Worm (Caenorhabditis elegans) whole organism, L4 larva: Measurements from ENCODE around the gene C04C3.14.

Experiments
- F10B5.3 ChIP-seq: sonication (generic microtip); optimal IDR thresholded peaks from 2 replicates; lab custom pipeline; 2016; ENCODE audit warnings: mild to moderate bottlenecking, missing genetic modification characterization, missing compliant biosample characterization
- F49E8.2 ChIP-seq: sonication (generic microtip); optimal IDR thresholded peaks from 2 replicates; lab custom pipeline; 2016; ENCODE audit warnings: missing compliant biosample characterization, mild to moderate bottlenecking, missing genetic modification characterization, borderline replicate concordance
- T20F7.1 ChIP-seq: fragments of 200-800 bp; sonication (Bioruptor generic); optimal IDR thresholded peaks from 2 replicates; lab custom pipeline; 2018; ENCODE audit warnings: mild to moderate bottlenecking, missing genetic modification characterization, missing compliant biosample characterization
- T26A8.4 ChIP-seq: fragments of 200-800 bp; sonication (Bioruptor generic); IDR thresholded peaks from 2 replicates; pipeline ENCODE4 v1.3.6; 2022; ENCODE audit warnings: missing genetic modification characterization, missing compliant biosample characterization
- Y105C5A.15 ChIP-seq: fragments of 200-800 bp; sonication (Bioruptor generic); IDR thresholded peaks from 2 replicates; pipeline ENCODE4 v1.3.6; 2022; ENCODE audit warnings: missing genetic modification characterization, missing compliant biosample characterization
- Y48G9A.11 ChIP-seq: fragments of 200-800 bp; sonication (Bioruptor generic); IDR thresholded peaks from 2 replicates; pipeline ENCODE4 v1.3.6; 2022; ENCODE audit warnings: missing genetic modification reagents, missing genetic modification characterization, missing compliant biosample characterization
- aha-1 ChIP-seq: fragments of 150-350 bp; peaks from one replicate; lab custom pipeline; 2014; ENCODE audit warnings: missing biosample characterization, missing genetic modification characterization
- ama-1 ChIP-seq: fragments of 150-350 bp; optimal IDR thresholded peaks from 2 replicates; lab custom pipeline; 2014; ENCODE audit warnings: inconsistent platforms, mixed read lengths
- ceh-20 ChIP-seq: fragments of 200-800 bp; sonication (Bioruptor generic); IDR thresholded peaks from 2 replicates; pipeline ENCODE4 v1.3.6; 2022; ENCODE audit warnings: missing genetic modification reagents, missing genetic modification characterization, missing compliant biosample characterization
- ceh-32 ChIP-seq: sonication (generic microtip); optimal IDR thresholded peaks from 2 replicates; lab custom pipeline; 2016; ENCODE audit warnings: mild to moderate bottlenecking, missing genetic modification characterization, missing compliant biosample characterization; ENCODE audit not compliant: poor library complexity
- ceh-62 ChIP-seq: sonication (generic microtip); optimal IDR thresholded peaks from 2 replicates; lab custom pipeline; 2017; ENCODE audit warnings: missing biosample characterization, missing genetic modification characterization
- ctbp-1 ChIP-seq: fragments of 200-800 bp; sonication (Bioruptor generic); IDR thresholded peaks from 2 replicates; pipeline ENCODE4 v1.3.6; 2022; ENCODE audit warnings: missing genetic modification reagents, missing genetic modification characterization, missing compliant biosample characterization
- daf-12 ChIP-seq: fragments of 150-350 bp; optimal IDR thresholded peaks from 2 replicates; lab custom pipeline; 2014; ENCODE audit warnings: missing biosample characterization, missing genetic modification reagents, missing genetic modification characterization
- daf-16 ChIP-seq, 3 experiments: sonication (generic microtip); optimal IDR thresholded peaks; 2 replicates each; lab custom pipeline; 2016 to 2017; ENCODE audit warnings: missing genetic modification characterization in 3 of 3, missing genetic modification reagents in 3 of 3, mild to moderate bottlenecking in 2 of 3, missing compliant biosample characterization in 2 of 3, missing biosample characterization in 1 of 3, moderate library complexity in 1 of 3
- dmd-6 ChIP-seq: fragments of 200-800 bp; sonication (Bioruptor generic); IDR thresholded peaks from 2 replicates; pipeline ENCODE4 v1.3.6; 2022; ENCODE audit warnings: missing genetic modification reagents, missing genetic modification characterization, missing compliant biosample characterization
- dmd-9 ChIP-seq: fragments of 200-800 bp; sonication (Bioruptor generic); IDR thresholded peaks from 2 replicates; pipeline ENCODE4 v1.3.6; 2022; ENCODE audit warnings: missing genetic modification reagents, missing genetic modification characterization, missing compliant biosample characterization
- dpl-1 ChIP-seq: fragments of 150-350 bp; optimal IDR thresholded peaks from 2 replicates; lab custom pipeline; 2014; ENCODE audit warnings: missing biosample characterization, missing genetic modification reagents, missing genetic modification characterization
- duxl-1 ChIP-seq: sonication (generic microtip); optimal IDR thresholded peaks from 2 replicates; lab custom pipeline; 2016; ENCODE audit warnings: mild to moderate bottlenecking, missing genetic modification characterization, moderate library complexity, missing compliant biosample characterization; ENCODE audit not compliant: poor library complexity
- dve-1 ChIP-seq: sonication (generic microtip); optimal IDR thresholded peaks from 2 replicates; lab custom pipeline; 2017; ENCODE audit warnings: antibody characterized with exemption, mild to moderate bottlenecking, missing genetic modification characterization, missing compliant biosample characterization; ENCODE audit not compliant: insufficient read depth
- egl-27 ChIP-seq: sonication (generic microtip); optimal IDR thresholded peaks from 3 replicates; lab custom pipeline; 2017; ENCODE audit warnings: missing biosample characterization, missing genetic modification reagents, missing genetic modification characterization
- gei-8 ChIP-seq: fragments of 200-800 bp; sonication (Bioruptor generic); optimal IDR thresholded peaks from 2 replicates; lab custom pipeline; 2018; ENCODE audit warnings: mild to moderate bottlenecking, missing genetic modification characterization, missing compliant biosample characterization
- hlh-11 ChIP-seq: fragments of 200-800 bp; sonication (Bioruptor generic); optimal IDR thresholded peaks from 2 replicates; lab custom pipeline; 2018; ENCODE audit warnings: mild to moderate bottlenecking, missing genetic modification characterization, missing compliant biosample characterization
- lim-7 ChIP-seq: fragments of 200-800 bp; sonication (Bioruptor generic); IDR thresholded peaks from 2 replicates; pipeline ENCODE4 v1.3.6; 2022; ENCODE audit warnings: missing genetic modification characterization, missing compliant biosample characterization
- lin-1 ChIP-seq: fragments of 200-800 bp; sonication (Bioruptor generic); IDR thresholded peaks from 2 replicates; pipeline ENCODE4 v1.3.6; 2022; ENCODE audit warnings: missing genetic modification reagents, missing genetic modification characterization, missing compliant biosample characterization
- lin-13 ChIP-seq: fragments of 150-350 bp; optimal IDR thresholded peaks from 2 replicates; lab custom pipeline; 2014; ENCODE audit warnings: missing biosample characterization, missing genetic modification reagents, missing genetic modification characterization
- lir-3 ChIP-seq: sonication (generic microtip); optimal IDR thresholded peaks from 2 replicates; lab custom pipeline; 2016; ENCODE audit warnings: mild to moderate bottlenecking, missing genetic modification characterization, missing compliant biosample characterization
- lsy-2 ChIP-seq, 2 experiments: fragments of 150-350 bp in 1 of 2; sonication (generic microtip) in 1 of 2; optimal IDR thresholded peaks; 2 replicates each; lab custom pipeline; 2014 to 2017; ENCODE audit warnings: missing biosample characterization in 2 of 2, missing genetic modification characterization in 2 of 2
- mdl-1 ChIP-seq, 2 experiments: fragments of 150-350 bp in 1 of 2; sonication (generic microtip) in 1 of 2; optimal IDR thresholded peaks; 2 replicates each; lab custom pipeline; 2014 to 2017; ENCODE audit warnings: missing biosample characterization in 2 of 2, missing genetic modification characterization in 2 of 2
- mep-1 ChIP-seq: fragments of 150-350 bp; sonication (generic microtip); optimal IDR thresholded peaks from 3 replicates; lab custom pipeline; 2014; ENCODE audit warnings: missing biosample characterization, missing genetic modification characterization
- mes-2 ChIP-seq: sonication (generic microtip); optimal IDR thresholded peaks from 2 replicates; lab custom pipeline; 2016; ENCODE audit warnings: missing genotype, mild to moderate bottlenecking, missing genetic modification characterization, missing compliant biosample characterization; ENCODE audit not compliant: poor library complexity, severe bottlenecking
- nhr-102 ChIP-seq: sonication (generic microtip); optimal IDR thresholded peaks from 2 replicates; lab custom pipeline; 2016; ENCODE audit warnings: mild to moderate bottlenecking, missing genetic modification characterization, moderate library complexity, missing compliant biosample characterization
- nhr-11 ChIP-seq: fragments of 150-350 bp; optimal IDR thresholded peaks from 2 replicates; lab custom pipeline; 2014; ENCODE audit warnings: missing biosample characterization, missing genetic modification characterization
- nhr-237 ChIP-seq: sonication (generic microtip); optimal IDR thresholded peaks from 2 replicates; lab custom pipeline; 2017; ENCODE audit warnings: missing biosample characterization, missing genetic modification characterization
- nhr-28 ChIP-seq: fragments of 150-350 bp; optimal IDR thresholded peaks from 2 replicates; lab custom pipeline; 2014; ENCODE audit warnings: missing biosample characterization, missing genetic modification characterization
- nhr-41 ChIP-seq: fragments of 200-800 bp; sonication (Bioruptor generic); IDR thresholded peaks from 2 replicates; pipeline ENCODE4 v1.3.6; 2022; ENCODE audit warnings: missing genetic modification reagents, missing genetic modification characterization, missing compliant biosample characterization
- nhr-48 ChIP-seq: sonication (generic microtip); optimal IDR thresholded peaks from 2 replicates; lab custom pipeline; 2016; ENCODE audit warnings: mild to moderate bottlenecking, missing genetic modification characterization, missing compliant biosample characterization
- nhr-6 ChIP-seq: fragments of 150-350 bp; optimal IDR thresholded peaks from 2 replicates; lab custom pipeline; 2014; ENCODE audit warnings: missing biosample characterization, missing genetic modification characterization
- nhr-77 ChIP-seq: fragments of 150-350 bp; optimal IDR thresholded peaks from 2 replicates; lab custom pipeline; 2014; ENCODE audit warnings: missing biosample characterization, missing genetic modification characterization
- php-3 ChIP-seq: fragments of 200-800 bp; sonication (Bioruptor generic); IDR thresholded peaks from 2 replicates; pipeline ENCODE4 v1.3.6; 2022; ENCODE audit warnings: missing genetic modification reagents, missing genetic modification characterization, missing compliant biosample characterization
- pqm-1 ChIP-seq: sonication (generic microtip); optimal IDR thresholded peaks from 2 replicates; lab custom pipeline; 2017; ENCODE audit warnings: missing biosample characterization, missing genetic modification characterization
- saeg-2 ChIP-seq: fragments of 200-800 bp; sonication (Bioruptor generic); IDR thresholded peaks from 2 replicates; pipeline ENCODE4 v1.3.6; 2022; ENCODE audit warnings: missing genetic modification reagents, missing genetic modification characterization, missing compliant biosample characterization
- set-16 ChIP-seq: fragments of 200-800 bp; sonication (Bioruptor generic); IDR thresholded peaks from 2 replicates; pipeline ENCODE4 v1.3.6; 2022; ENCODE audit warnings: missing genetic modification reagents, missing genetic modification characterization, missing compliant biosample characterization
- tra-1 ChIP-seq: fragments of 200-800 bp; sonication (Bioruptor generic); IDR thresholded peaks from 2 replicates; pipeline ENCODE4 v1.3.6; 2022; ENCODE audit warnings: missing genetic modification reagents, missing genetic modification characterization, missing compliant biosample characterization
- unc-39 ChIP-seq: sonication (generic microtip); optimal IDR thresholded peaks from 2 replicates; lab custom pipeline; 2017; ENCODE audit warnings: missing biosample characterization, missing genetic modification characterization
- zfp-2 ChIP-seq: sonication (generic microtip); optimal IDR thresholded peaks from 2 replicates; lab custom pipeline; 2016; ENCODE audit warnings: mild to moderate bottlenecking, missing genetic modification characterization, missing compliant biosample characterization
- zfp-3 ChIP-seq: fragments of 200-800 bp; sonication (Bioruptor generic); conservative IDR thresholded peaks from 2 replicates; pipeline ENCODE4 v1.3.6; 2022; ENCODE audit warnings: missing genetic modification reagents, missing genetic modification characterization, missing compliant biosample characterization
- zip-11 ChIP-seq: fragments of 200-800 bp; sonication (Bioruptor generic); IDR thresholded peaks from 2 replicates; pipeline ENCODE4 v1.3.6; 2022; ENCODE audit warnings: missing genetic modification characterization, missing compliant biosample characterization
- ztf-7 ChIP-seq: fragments of 150-350 bp; optimal IDR thresholded peaks from 2 replicates; lab custom pipeline; 2014; ENCODE audit warnings: missing biosample characterization, missing genetic modification characterization

The C04C3.14 gene

ce11 chrIV:3368638-3369247 is 26.9 kb upstream of the C04C3.14 start, which contains the start of gene vha-19:
Gene vha-19, plus strand, starts transcription at chrIV:3369197.
- TF ChIP-seq lsy-2 (tag; optimal IDR thresholded peaks at IDR 0.05; lab: Kevin White, UChicago), result peak in 1 of 2 experiments; percentile 37
- peak; percentile 24 for TF ChIP-seq nhr-28 (tag; lab: Kevin White, UChicago)
- peak; percentile 23 for TF ChIP-seq dpl-1 (GFP tag; lab: Kevin White, UChicago)
- peak; percentile 65 for TF ChIP-seq hlh-11 (tag; lab: Kevin White, UChicago)
- peak; percentile 49 for TF ChIP-seq pqm-1 (tag; lab: Kevin White, UChicago)
- TF ChIP-seq dmd-9 (GFP tag; lab: Robert Waterston, UW), result no peak
- no peak for TF ChIP-seq saeg-2
- peak; percentile 13 for TF ChIP-seq nhr-77 (tag; lab: Kevin White, UChicago)
- TF ChIP-seq mep-1 (tag; lab: Kevin White, UChicago), result peak; percentile 35
- no peak for TF ChIP-seq lin-13 (GFP tag; lab: Kevin White, UChicago)
- TF ChIP-seq F10B5.3 (tag; lab: Kevin White, UChicago), result no peak
- peak; percentile 56 for TF ChIP-seq mes-2 (tag; lab: Kevin White, UChicago)
- TF ChIP-seq Y48G9A.11 (GFP tag; lab: Robert Waterston, UW), result no peak
- TF ChIP-seq daf-16 (GFP tag; optimal IDR thresholded peaks at IDR 0.05; lab: Kevin White, UChicago), result no peak
- TF ChIP-seq daf-16 (tag; optimal IDR thresholded peaks at IDR 0.05; lab: Kevin White, UChicago), result no peak
- TF ChIP-seq aha-1 (tag; lab: Kevin White, UChicago), result peak; percentile 48

- TF ChIP-seq dmd-9 (GFP tag; lab: Robert Waterston, UW) (no peak), mes-2 (tag; lab: Kevin White, UChicago) (peak; percentile 4), lim-7 (GFP tag; lab: Robert Waterston, UW) (no peak), dmd-6 (GFP tag; lab: Robert Waterston, UW) (no peak), ama-1 (lab: Kevin White, UChicago) (no peak), ceh-20 (GFP tag; lab: Robert Waterston, UW) (no peak), nhr-28 (tag; lab: Kevin White, UChicago) (no peak), nhr-41 (GFP tag; lab: Robert Waterston, UW) (no peak), lir-3 (tag; lab: Kevin White, UChicago) (no peak), duxl-1 (peak; percentile 3), nhr-237 (no peak), set-16 (GFP tag; lab: Robert Waterston, UW) (no peak), hlh-11 (tag; lab: Kevin White, UChicago) (no peak), nhr-11 (tag; lab: Kevin White, UChicago) (no peak), zip-11 (no peak), ceh-62 (tag; lab: Kevin White, UChicago) (no peak), daf-12 (tag; lab: Kevin White, UChicago) (no peak), egl-27 (tag; lab: Kevin White, UChicago) (no peak), nhr-48 (tag; lab: Kevin White, UChicago) (no peak), zfp-2 (tag; lab: Kevin White, UChicago) (no peak), tra-1 (0 out of 2 replicates have a peak, but pooled peaks have one; percentile 13), ceh-32 (no peak), lin-1 (no peak), T20F7.1 (GFP tag; lab: Kevin White, UChicago) (no peak), nhr-102 (no peak), zfp-3 (GFP tag; lab: Robert Waterston, UW) (0 out of 2 replicates have a peak, but pooled peaks have one; percentile 42), ztf-7 (no peak), unc-39 (tag; lab: Kevin White, UChicago) (no peak), php-3 (GFP tag; lab: Robert Waterston, UW) (no peak), nhr-6 (tag; lab: Kevin White, UChicago) (no peak), mdl-1 (tag; optimal IDR thresholded peaks at IDR 0.05; lab: Kevin White, UChicago) (no peak), gei-8 (GFP tag; lab: Kevin White, UChicago) (no peak), dve-1 (tag; lab: Kevin White, UChicago) (peak; percentile 30), F49E8.2 (no peak), T26A8.4 (GFP tag; lab: Robert Waterston, UW) (no peak), ctbp-1 (GFP tag; lab: Robert Waterston, UW) (no peak), Y105C5A.15 (GFP tag; lab: Robert Waterston, UW) (no peak)
Observed at ce11 chrIV:3373370-3373769, 22.3 kb upstream of the C04C3.14 start.
